Fruit fly (Drosophila melanogaster): ENCODE data around the gene Ance.

Ance gene

DNA sequence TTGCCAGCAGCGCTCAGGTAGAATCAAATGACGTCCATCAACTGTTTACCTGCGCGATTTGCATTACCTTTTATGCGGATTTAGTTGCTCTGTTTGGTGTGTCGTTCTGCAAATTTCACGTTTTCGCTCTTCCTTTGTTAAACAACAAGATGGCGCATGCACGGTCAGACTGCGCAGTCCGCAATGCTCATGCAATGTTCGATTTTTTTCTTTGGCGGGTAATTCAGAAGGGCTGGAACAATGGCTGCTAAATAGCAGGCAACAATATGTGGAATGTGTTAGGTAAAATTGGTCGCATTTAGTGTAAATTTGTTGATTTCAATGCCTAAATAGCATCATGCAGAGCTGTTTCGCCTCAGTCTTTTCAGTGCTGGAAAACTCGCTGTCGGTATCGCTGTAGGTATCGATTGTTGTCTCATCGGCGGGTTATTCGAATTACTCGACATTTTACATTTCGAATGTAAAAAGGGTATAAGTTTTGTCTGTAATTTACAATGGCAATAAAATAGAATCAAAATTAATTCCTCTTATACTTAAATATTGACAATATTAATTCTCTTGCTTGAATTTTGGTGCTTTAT, 1.0 kb upstream of the Ance start, which contains the start of gene Smg5 (continued):
- peak; percentile 95 for TF ChIP-seq CG2889 (GFP tag; IDR thresholded peaks at IDR 0.05)
- TF ChIP-seq emc (GFP tag; optimal IDR thresholded peaks at IDR 0.05), result peak; percentile 95
- TF ChIP-seq NfI (GFP tag; optimal IDR thresholded peaks at IDR 0.05), result peak; percentile 94
- TF ChIP-seq jigr1 (GFP tag; IDR thresholded peaks at IDR 0.05), result peak; percentile 65; the same call in 2 of the 3 replicates
- peak; percentile 95 for TF ChIP-seq rib (GFP tag; IDR thresholded peaks at IDR 0.05)
- peak; percentile 92 for TF ChIP-seq CG4820 (GFP tag; optimal IDR thresholded peaks at IDR 0.05)
- peak; percentile 91; the same call in 2 of the 3 replicates for TF ChIP-seq so (GFP tag; IDR thresholded peaks at IDR 0.05)
- peak; percentile 85 for TF ChIP-seq Six4 (GFP tag; optimal IDR thresholded peaks at IDR 0.05)
- TF ChIP-seq lbe (GFP tag; optimal IDR thresholded peaks at IDR 0.05), result peak; percentile 41
- peak; percentile 97 for TF ChIP-seq esg (GFP tag; conservative IDR thresholded peaks at IDR 0.05)
- peak; percentile 37 for TF ChIP-seq ac (GFP tag; optimal IDR thresholded peaks at IDR 0.05)
- peak; percentile 98 for TF ChIP-seq CG30403 (GFP tag; optimal IDR thresholded peaks at IDR 0.05)
- TF ChIP-seq crp (GFP tag; optimal IDR thresholded peaks at IDR 0.05), result peak in 1 of 2 experiments; percentile 72
- TF ChIP-seq bigmax (GFP tag; optimal IDR thresholded peaks at IDR 0.05), result no peak
- TF ChIP-seq CG10147 (GFP tag; optimal IDR thresholded peaks at IDR 0.05), result peak; percentile 76
- TF ChIP-seq unpg (GFP tag; optimal IDR thresholded peaks at IDR 0.05), result peak; percentile 94
- TF ChIP-seq CG11093 (GFP tag; IDR thresholded peaks at IDR 0.05), result peak; percentile 84; the same call in 2 of the 3 replicates
- TF ChIP-seq wdn (GFP tag; IDR thresholded peaks at IDR 0.05), result peak; percentile 90
- peak; percentile 92 for TF ChIP-seq da (GFP tag; optimal IDR thresholded peaks at IDR 0.05)
- TF ChIP-seq CG33557 (GFP tag; optimal IDR thresholded peaks at IDR 0.05), result peak; percentile 53
- peak; percentile 83 for TF ChIP-seq grau (tag; optimal IDR thresholded peaks at IDR 0.05)
- TF ChIP-seq CG31441 (GFP tag; IDR thresholded peaks at IDR 0.05), result no peak; the same call in none of the 2 replicates
- peak; percentile 80 for TF ChIP-seq hbn (GFP tag; IDR thresholded peaks at IDR 0.05; ENCODE audit: partially characterized antibody)
- TF ChIP-seq CG12769 (tag; optimal IDR thresholded peaks at IDR 0.05), result peak; percentile 96
- TF ChIP-seq CG4707 (GFP tag; optimal IDR thresholded peaks at IDR 0.05), result peak; percentile 35
- TF ChIP-seq CG12391 (tag; optimal IDR thresholded peaks at IDR 0.05), result peak; percentile 94
- peak; percentile 98 for TF ChIP-seq zfh2 (GFP tag; optimal IDR thresholded peaks at IDR 0.05)
- TF ChIP-seq CG1792 (GFP tag; optimal IDR thresholded peaks at IDR 0.05), result peak; percentile 100
- TF ChIP-seq Dfd (GFP tag; optimal IDR thresholded peaks at IDR 0.05), result peak in 1 of 2 experiments; percentile 2
- peak; percentile 92 for TF ChIP-seq CG4730 (GFP tag; IDR thresholded peaks at IDR 0.05)
- peak; percentile 90 for TF ChIP-seq CG10209 (GFP tag; optimal IDR thresholded peaks at IDR 0.05)
- TF ChIP-seq CG14965 (GFP tag; optimal IDR thresholded peaks at IDR 0.05; ENCODE audit: borderline replicate concordance), result peak; percentile 69
- TF ChIP-seq CG1603 (tag; optimal IDR thresholded peaks at IDR 0.05), result peak; percentile 99
- no peak for TF ChIP-seq Hr78 (GFP tag; optimal IDR thresholded peaks at IDR 0.05)
- TF ChIP-seq Jarid2 (GFP tag; optimal IDR thresholded peaks at IDR 0.05), result peak; percentile 51
- peak; percentile 76 for TF ChIP-seq CG4328 (GFP tag; optimal IDR thresholded peaks at IDR 0.05)
- TF ChIP-seq CG1647 (GFP tag; optimal IDR thresholded peaks at IDR 0.05), result peak; percentile 96
- peak; percentile 87 for TF ChIP-seq Camta (GFP tag; optimal IDR thresholded peaks at IDR 0.05)
- peak; percentile 86 for TF ChIP-seq al (GFP tag; IDR thresholded peaks at IDR 0.05)
- peak in 1 of 2 experiments; percentile 2 for TF ChIP-seq Eip74EF (GFP tag; optimal IDR thresholded peaks at IDR 0.05)
- peak; percentile 92 for TF ChIP-seq CG1024 (GFP tag; IDR thresholded peaks at IDR 0.05)
- TF ChIP-seq CG11456 (GFP tag; IDR thresholded peaks at IDR 0.05), result peak; percentile 97
- peak; percentile 67 for TF ChIP-seq wek (GFP tag; optimal IDR thresholded peaks at IDR 0.05)
- peak; percentile 98 for TF ChIP-seq Rfx (GFP tag; IDR thresholded peaks at IDR 0.05)
- peak; percentile 98 for TF ChIP-seq CG34422 (GFP tag; IDR thresholded peaks at IDR 0.05)
- no peak for TF ChIP-seq sc (optimal IDR thresholded peaks at IDR 0.05)
- TF ChIP-seq sc (GFP tag; optimal IDR thresholded peaks at IDR 0.05), result peak; percentile 22
- TF ChIP-seq CG8944 (GFP tag; optimal IDR thresholded peaks at IDR 0.05), result peak; percentile 96
- TF ChIP-seq E2f1 (GFP tag; IDR thresholded peaks at IDR 0.05), result peak; percentile 97

Data from whole organism, embryonic.